Worm (Caenorhabditis elegans): ENCODE results near the gene lgc-14.

DNA sequence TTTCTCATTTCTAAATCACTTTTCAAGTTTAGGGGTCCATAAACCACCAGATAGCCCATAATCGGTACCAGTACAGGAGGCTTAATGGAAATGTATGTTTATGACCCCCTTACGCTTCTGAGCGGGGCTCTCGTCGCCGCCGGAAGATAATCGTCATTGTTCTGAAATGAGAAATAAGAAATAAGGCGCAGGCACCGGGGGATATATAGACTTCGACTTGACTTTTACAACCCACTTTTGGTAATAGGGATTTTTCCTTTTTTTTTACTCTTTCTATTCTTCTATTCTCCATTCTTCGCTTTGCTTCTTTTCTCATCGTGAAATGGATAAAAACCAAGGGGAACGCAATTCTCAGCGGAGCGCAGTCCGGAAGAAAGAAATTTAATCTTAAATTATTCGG is 16.1 kb upstream of the lgc-14 start:
- no peak for TF ChIP-seq nfya-1 (tag; optimal IDR thresholded peaks at IDR 0.05)
- TF ChIP-seq zip-5 (tag; optimal IDR thresholded peaks at IDR 0.05) = no peak
- TF ChIP-seq sox-2 (GFP tag; IDR thresholded peaks at IDR 0.05) = no peak
- no peak for TF ChIP-seq eyg-1 (tag; optimal IDR thresholded peaks at IDR 0.05)
- no peak for TF ChIP-seq ceh-9 (tag; optimal IDR thresholded peaks at IDR 0.05)
- no peak for TF ChIP-seq ceh-45 (GFP tag; IDR thresholded peaks at IDR 0.05)
- TF ChIP-seq elt-2 (tag; optimal IDR thresholded peaks at IDR 0.05) = no peak
- TF ChIP-seq lim-6 (tag; optimal IDR thresholded peaks at IDR 0.05) = no peak
- no peak for TF ChIP-seq fkh-10 (GFP tag; optimal IDR thresholded peaks at IDR 0.05)
- TF ChIP-seq unc-55 (GFP tag; optimal IDR thresholded peaks at IDR 0.05) = no peak
- TF ChIP-seq F13H6.1 (tag; optimal IDR thresholded peaks at IDR 0.05) = no peak
